Fruit fly (Drosophila melanogaster) whole organism, embryonic: ENCODE results near the gene Psf3.
A peak's percentile ranks its signal among the peaks of the same experiment; 100 is the strongest.

Experiments
- Abd-B ChIP-seq: fragments of 200-800 bp; sonication (Bioruptor generic); optimal IDR thresholded peaks from 2 replicates; lab custom pipeline; 2018; ENCODE audit warnings: missing biosample characterization, mild to moderate bottlenecking, missing genetic modification characterization, moderate library complexity
- Asciz ChIP-seq: fragments of 200-800 bp; sonication (Bioruptor generic); optimal IDR thresholded peaks from 2 replicates; lab custom pipeline; 2017; ENCODE audit warnings: missing biosample characterization, mild to moderate bottlenecking, missing genetic modification characterization, missing genetic modification reagents
- Bgb ChIP-seq: fragments of 200-800 bp; sonication (Bioruptor generic); IDR thresholded peaks from 2 replicates; pipeline ENCODE4 v1.3.6; 2022; ENCODE audit warnings: missing biosample characterization, missing genetic modification characterization; ENCODE audit not compliant: partially characterized antibody
- BtbVII ChIP-seq: fragments of 200-800 bp; sonication (Bioruptor generic); optimal IDR thresholded peaks from 3 replicates; lab custom pipeline; 2017; ENCODE audit warnings: missing biosample characterization, mild to moderate bottlenecking, missing genetic modification characterization
- Bteb2 ChIP-seq: fragments of 200-800 bp; sonication (Bioruptor generic); optimal IDR thresholded peaks from 2 replicates; lab custom pipeline; 2016; ENCODE audit warnings: missing biosample characterization, missing genetic modification characterization
- CG11398 ChIP-seq: fragments of 200-800 bp; sonication (Bioruptor generic); optimal IDR thresholded peaks from 2 replicates; lab custom pipeline; 2016; ENCODE audit warnings: missing biosample characterization, missing genetic modification characterization
- CG13424 ChIP-seq: fragments of 200-800 bp; sonication (Bioruptor generic); optimal IDR thresholded peaks from 2 replicates; lab custom pipeline; 2019; ENCODE audit warnings: missing biosample characterization, mild to moderate bottlenecking, missing genetic modification characterization, moderate library complexity
- CG17186 ChIP-seq: fragments of 200-800 bp; sonication (Bioruptor generic); optimal IDR thresholded peaks from 3 replicates; lab custom pipeline; 2017; ENCODE audit warnings: missing biosample characterization, missing genetic modification reagents, missing genetic modification characterization
- CG17359 ChIP-seq: fragments of 200-800 bp; sonication (Bioruptor generic); optimal IDR thresholded peaks from 3 replicates; lab custom pipeline; 2018; ENCODE audit warnings: missing biosample characterization, mild to moderate bottlenecking, missing genetic modification characterization, moderate library complexity
- CG17385 ChIP-seq: fragments of 200-800 bp; sonication (Bioruptor generic); optimal IDR thresholded peaks from 3 replicates; lab custom pipeline; 2018; ENCODE audit warnings: missing biosample characterization, mild to moderate bottlenecking, missing genetic modification characterization
- CG17912 ChIP-seq: fragments of 200-800 bp; sonication (Bioruptor generic); optimal IDR thresholded peaks from 2 replicates; lab custom pipeline; 2018; ENCODE audit warnings: missing biosample characterization, mild to moderate bottlenecking, missing genetic modification characterization
- CG2712 ChIP-seq: fragments of 200-800 bp; optimal IDR thresholded peaks from 3 replicates; lab custom pipeline; 2019; ENCODE audit warnings: missing biosample characterization, mild to moderate bottlenecking, missing genetic modification characterization, moderate library complexity
- CG3407 ChIP-seq: fragments of 200-800 bp; sonication (Bioruptor generic); optimal IDR thresholded peaks from 2 replicates; lab custom pipeline; 2018; ENCODE audit warnings: missing biosample characterization, mild to moderate bottlenecking, missing genetic modification characterization
- CG34224 ChIP-seq: fragments of 200-800 bp; sonication (Bioruptor generic); IDR thresholded peaks from 3 replicates; pipeline ENCODE4 v1.3.6; 2022; ENCODE audit warnings: missing biosample characterization, missing genetic modification characterization; ENCODE audit not compliant: partially characterized antibody
- CG4360 ChIP-seq: fragments of 200-800 bp; sonication (Bioruptor generic); IDR thresholded peaks from 2 replicates; pipeline ENCODE4 v1.3.6; 2022; ENCODE audit warnings: missing biosample characterization, missing genetic modification characterization
- CG4424 ChIP-seq: fragments of 200-800 bp; sonication (Bioruptor generic); optimal IDR thresholded peaks from 3 replicates; lab custom pipeline; 2016; ENCODE audit warnings: missing biosample characterization, missing genetic modification characterization
- CG5245 ChIP-seq: fragments of 200-800 bp; sonication (Bioruptor generic); optimal IDR thresholded peaks from 3 replicates; lab custom pipeline; 2016; ENCODE audit warnings: missing biosample characterization, missing genetic modification characterization
- CG6654 ChIP-seq: fragments of 200-800 bp; sonication (Bioruptor generic); optimal IDR thresholded peaks from 2 replicates; lab custom pipeline; 2017; ENCODE audit warnings: missing biosample characterization, mild to moderate bottlenecking, missing genetic modification characterization
- CG6791 ChIP-seq: fragments of 200-800 bp; sonication (Bioruptor generic); IDR thresholded peaks from 3 replicates; pipeline ENCODE4 v1.3.6; 2022; ENCODE audit warnings: missing biosample characterization, missing genetic modification characterization; ENCODE audit not compliant: partially characterized antibody
- CG7271 ChIP-seq: fragments of 200-800 bp; sonication (Bioruptor generic); optimal IDR thresholded peaks from 2 replicates; lab custom pipeline; 2018; ENCODE audit warnings: missing biosample characterization, mild to moderate bottlenecking, missing genetic modification characterization, moderate library complexity
- CG9817 ChIP-seq: fragments of 200-800 bp; sonication (Bioruptor generic); optimal IDR thresholded peaks from 2 replicates; lab custom pipeline; 2018; ENCODE audit warnings: missing biosample characterization, mild to moderate bottlenecking, missing genetic modification characterization, moderate library complexity
- CG9932 ChIP-seq: fragments of 200-800 bp; sonication (Bioruptor generic); IDR thresholded peaks from 2 replicates; pipeline ENCODE4 v1.3.6; 2022; ENCODE audit warnings: missing biosample characterization, missing genetic modification characterization
- Dfd ChIP-seq, 2 experiments: fragments of >200 bp; optimal IDR thresholded peaks; 2 replicates each; lab custom pipeline; 2017; ENCODE audit warnings: missing biosample characterization in 2 of 2, missing genetic modification characterization in 2 of 2
- Dll ChIP-seq: fragments of 200-800 bp; sonication (Bioruptor generic); IDR thresholded peaks from 4 replicates; pipeline ENCODE4 v1.3.6; 2022; ENCODE audit warnings: missing biosample characterization, missing genetic modification characterization; ENCODE audit not compliant: partially characterized antibody
- Dref ChIP-seq: fragments of 200-800 bp; sonication (Bioruptor generic); IDR thresholded peaks from 2 replicates; pipeline ENCODE4 v1.3.6; 2022; ENCODE audit warnings: missing biosample characterization, missing genetic modification characterization
- Hmr ChIP-seq: fragments of 200-800 bp; sonication (Bioruptor generic); optimal IDR thresholded peaks from 3 replicates; lab custom pipeline; 2017; ENCODE audit warnings: mild to moderate bottlenecking, missing biosample characterization, missing genetic modification reagents, missing genetic modification characterization
- Hr39 ChIP-seq: fragments of >200 bp; optimal IDR thresholded peaks from 2 replicates; lab custom pipeline; 2017
- Med ChIP-seq: fragments of 200-800 bp; sonication (Bioruptor generic); peaks from one replicate; lab custom pipeline; 2016; ENCODE audit warnings: missing biosample characterization, missing genetic modification characterization, mild to moderate bottlenecking, inconsistent platforms, moderate library complexity
- Myb ChIP-seq: fragments of 200-800 bp; sonication (Bioruptor generic); optimal IDR thresholded peaks from 2 replicates; lab custom pipeline; 2016; ENCODE audit warnings: missing biosample characterization, missing genetic modification characterization
- Nf-YC ChIP-seq: fragments of 200-800 bp; optimal IDR thresholded peaks from 3 replicates; lab custom pipeline; 2019; ENCODE audit warnings: missing biosample characterization, mild to moderate bottlenecking, missing genetic modification characterization, moderate library complexity
- Pdp1 ChIP-seq, 2 experiments: fragments of 200-800 bp; sonication (Bioruptor generic); optimal IDR thresholded peaks; 3 replicates each; lab custom pipeline; 2016; ENCODE audit warnings: missing biosample characterization in 2 of 2, missing genetic modification characterization in 2 of 2, mild to moderate bottlenecking in 1 of 2, moderate library complexity in 1 of 2
- Poxn ChIP-seq: fragments of 200-800 bp; sonication (Bioruptor generic); IDR thresholded peaks from 2 replicates; pipeline ENCODE4 v1.3.6; 2022; ENCODE audit warnings: missing biosample characterization, missing genetic modification characterization
- Sin3A ChIP-seq: fragments of >200 bp; optimal IDR thresholded peaks from 2 replicates; lab custom pipeline; 2018
- Taf1 ChIP-seq: fragments of 200-800 bp; sonication (Bioruptor generic); IDR thresholded peaks from 2 replicates; pipeline ENCODE4 v1.3.6; 2022; ENCODE audit warnings: missing biosample characterization, missing genetic modification characterization
- ab ChIP-seq: fragments of 200-800 bp; sonication (Bioruptor generic); optimal IDR thresholded peaks from 2 replicates; lab custom pipeline; 2016; ENCODE audit warnings: missing biosample characterization, missing genetic modification characterization
- ac ChIP-seq: fragments of 200-800 bp; sonication (Bioruptor generic); optimal IDR thresholded peaks from 3 replicates; lab custom pipeline; 2017; ENCODE audit warnings: missing biosample characterization, mild to moderate bottlenecking, missing genetic modification characterization
- al ChIP-seq: fragments of 200-800 bp; sonication (Bioruptor generic); IDR thresholded peaks from 2 replicates; pipeline ENCODE4 v1.3.6; 2022; ENCODE audit warnings: missing biosample characterization, missing genetic modification characterization
- bbx ChIP-seq: fragments of 200-800 bp; sonication (Bioruptor generic); IDR thresholded peaks from 2 replicates; pipeline ENCODE4 v1.3.6; 2022; ENCODE audit warnings: missing biosample characterization, missing genetic modification characterization; ENCODE audit not compliant: partially characterized antibody
- fd96Cb ChIP-seq: fragments of 200-800 bp; sonication (Bioruptor generic); optimal IDR thresholded peaks from 2 replicates; lab custom pipeline; 2018; ENCODE audit warnings: missing biosample characterization, mild to moderate bottlenecking, missing genetic modification characterization, moderate library complexity
- gce ChIP-seq: fragments of 200-800 bp; sonication (Bioruptor generic); IDR thresholded peaks from 3 replicates; pipeline ENCODE4 v1.3.6; 2022; ENCODE audit warnings: missing biosample characterization, missing genetic modification characterization
- gcm ChIP-seq: fragments of 200-800 bp; sonication (Bioruptor generic); optimal IDR thresholded peaks from 2 replicates; lab custom pipeline; 2019; ENCODE audit warnings: missing biosample characterization, mild to moderate bottlenecking, missing genetic modification characterization, moderate library complexity
- ham ChIP-seq: fragments of 200-800 bp; sonication (Bioruptor generic); IDR thresholded peaks from 2 replicates; pipeline ENCODE4 v1.3.6; 2022; ENCODE audit warnings: missing biosample characterization, missing genetic modification characterization
- jumu ChIP-seq: fragments of 200-800 bp; sonication (Bioruptor generic); optimal IDR thresholded peaks from 3 replicates; lab custom pipeline; 2016; ENCODE audit warnings: missing biosample characterization, missing genetic modification characterization
- knrl ChIP-seq: fragments of 200-800 bp; sonication (Bioruptor generic); IDR thresholded peaks from 3 replicates; pipeline ENCODE4 v1.3.6; 2022; ENCODE audit warnings: missing biosample characterization, missing genetic modification characterization; ENCODE audit not compliant: partially characterized antibody
- nerfin-2 ChIP-seq: fragments of 200-800 bp; sonication (Bioruptor generic); IDR thresholded peaks from 2 replicates; pipeline ENCODE4 v1.3.6; 2022; ENCODE audit warnings: missing biosample characterization, missing genetic modification characterization; ENCODE audit not compliant: partially characterized antibody
- pfk ChIP-seq: fragments of 200-800 bp; sonication (Bioruptor generic); optimal IDR thresholded peaks from 2 replicates; lab custom pipeline; 2018; ENCODE audit warnings: missing biosample characterization, mild to moderate bottlenecking, missing genetic modification characterization, moderate library complexity
- sna ChIP-seq: fragments of 200-800 bp; sonication (Bioruptor generic); IDR thresholded peaks from 2 replicates; pipeline ENCODE4 v1.3.6; 2022; ENCODE audit warnings: missing biosample characterization, missing genetic modification characterization; ENCODE audit not compliant: partially characterized antibody
- so ChIP-seq: fragments of 200-800 bp; sonication (Bioruptor generic); IDR thresholded peaks from 3 replicates; pipeline ENCODE4 v1.3.6; 2022; ENCODE audit warnings: missing biosample characterization, missing genetic modification characterization
- ssp ChIP-seq: fragments of 200-800 bp; sonication (Bioruptor generic); IDR thresholded peaks from 2 replicates; pipeline ENCODE4 v1.3.6; 2022; ENCODE audit warnings: missing biosample characterization, missing genetic modification characterization
- trem ChIP-seq: fragments of 200-800 bp; optimal IDR thresholded peaks from 3 replicates; lab custom pipeline; 2019; ENCODE audit warnings: missing biosample characterization, mild to moderate bottlenecking, missing genetic modification characterization, moderate library complexity

Gene Psf3

DNA sequence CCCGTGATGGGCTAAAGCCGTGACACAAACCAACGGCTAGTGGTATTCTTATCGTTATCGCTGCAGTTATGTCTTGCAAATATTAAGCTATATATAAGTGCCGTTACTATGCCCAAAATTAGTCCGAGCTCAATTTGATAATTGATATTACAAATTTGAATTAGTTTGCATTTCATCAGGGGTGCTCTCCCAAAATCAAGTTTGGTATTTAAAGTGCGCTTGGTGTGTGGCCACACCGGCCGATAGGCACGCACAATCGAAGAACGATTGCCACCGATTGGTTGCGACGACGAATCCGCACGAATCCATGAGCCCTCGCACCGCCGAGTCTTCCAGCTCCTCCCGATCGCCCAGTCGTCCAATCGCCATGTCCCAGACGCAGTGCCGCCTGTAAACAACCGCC is 17.9 kb downstream of the Psf3 start, which contains the start of gene CG17841 (continued):
- TF ChIP-seq Dfd (GFP tag; optimal IDR thresholded peaks at IDR 0.05; lab: Kevin White, UChicago), result no peak
- peak; percentile 74 for TF ChIP-seq Med (GFP tag; lab: Kevin White, UChicago)
- TF ChIP-seq Bteb2 (GFP tag; lab: Kevin White, UChicago), result no peak
- no peak for TF ChIP-seq Abd-B
- 0 out of 3 replicates have a peak, but pooled peaks have one; percentile 35 for TF ChIP-seq CG34224 (GFP tag; lab: Robert Waterston, UW)
- TF ChIP-seq Poxn (GFP tag; lab: Robert Waterston, UW), result no peak
- no peak for TF ChIP-seq gce (GFP tag; lab: Robert Waterston, UW)
- TF ChIP-seq pfk (GFP tag; lab: Kevin White, UChicago), result no peak
- TF ChIP-seq Nf-YC (tag; lab: Kevin White, UChicago), result peak; percentile 36
- peak; percentile 87 for TF ChIP-seq Sin3A
- TF ChIP-seq CG6654 (GFP tag; lab: Kevin White, UChicago), result no peak
- TF ChIP-seq ab (GFP tag; lab: Kevin White, UChicago), result no peak
- TF ChIP-seq ac, result no peak
- no peak for TF ChIP-seq CG9932 (GFP tag; lab: Robert Waterston, UW)
- no peak for TF ChIP-seq CG17912 (GFP tag; lab: Kevin White, UChicago)
- TF ChIP-seq jumu (GFP tag; lab: Kevin White, UChicago), result no peak
- TF ChIP-seq Dref (GFP tag; lab: Robert Waterston, UW), result peak; percentile 71
- no peak for TF ChIP-seq CG9817 (tag; lab: Kevin White, UChicago)
- TF ChIP-seq Asciz, result no peak
- TF ChIP-seq al, result no peak
- peak; percentile 15 for TF ChIP-seq Hmr (GFP tag; lab: Kevin White, UChicago)
- TF ChIP-seq CG17186 (GFP tag; lab: Kevin White, UChicago), result peak; percentile 34
- no peak for TF ChIP-seq gcm
- TF ChIP-seq Hr39, result no peak
- TF ChIP-seq fd96Cb, result no peak
- TF ChIP-seq bbx (GFP tag; lab: Robert Waterston, UW), result peak; percentile 53
- peak in 1 of 2 experiments; percentile 38 for TF ChIP-seq Pdp1 (GFP tag; optimal IDR thresholded peaks at IDR 0.05; lab: Kevin White, UChicago)
- no peak for TF ChIP-seq CG17385 (GFP tag; lab: Kevin White, UChicago)
- TF ChIP-seq so (GFP tag; lab: Robert Waterston, UW), result 0 out of 3 replicates have a peak, but pooled peaks have one; percentile 19
- no peak for TF ChIP-seq BtbVII
- no peak for TF ChIP-seq CG7271 (tag; lab: Kevin White, UChicago)
- TF ChIP-seq CG3407 (GFP tag; lab: Kevin White, UChicago), result no peak
- 0 out of 2 replicates have a peak, but pooled peaks have one; percentile 29 for TF ChIP-seq sna (GFP tag; lab: Robert Waterston, UW)
- TF ChIP-seq CG2712 (tag; lab: Kevin White, UChicago), result peak; percentile 31
- no peak for TF ChIP-seq CG4360 (GFP tag; lab: Robert Waterston, UW)
- TF ChIP-seq Dll, result peak; percentile 60; the same call in 1 of the 4 replicates
- no peak for TF ChIP-seq CG4424 (GFP tag; lab: Kevin White, UChicago)
- no peak for TF ChIP-seq CG13424 (tag; lab: Kevin White, UChicago)
- TF ChIP-seq trem (tag; lab: Kevin White, UChicago), result peak; percentile 74
- peak; percentile 43; the same call in 1 of the 3 replicates for TF ChIP-seq CG6791 (GFP tag; lab: Robert Waterston, UW)
- no peak for TF ChIP-seq ham (GFP tag; lab: Robert Waterston, UW)
- TF ChIP-seq Bgb (GFP tag; lab: Robert Waterston, UW), result peak; percentile 47; the same call in 1 of the 2 replicates
- TF ChIP-seq CG11398 (GFP tag; lab: Kevin White, UChicago), result no peak
- no peak for TF ChIP-seq CG5245 (GFP tag; lab: Kevin White, UChicago)
- TF ChIP-seq nerfin-2 (GFP tag; lab: Robert Waterston, UW), result peak; percentile 44; the same call in 1 of the 2 replicates
- TF ChIP-seq Taf1 (GFP tag; lab: Robert Waterston, UW), result no peak
- no peak for TF ChIP-seq CG17359
- TF ChIP-seq ssp (GFP tag; lab: Robert Waterston, UW), result peak; percentile 64
- peak; percentile 80 for TF ChIP-seq Myb (GFP tag; lab: Kevin White, UChicago)
- peak; percentile 55 for TF ChIP-seq knrl
